Worm (Caenorhabditis elegans): ENCODE measurements around the gene gck-3.

DNA sequence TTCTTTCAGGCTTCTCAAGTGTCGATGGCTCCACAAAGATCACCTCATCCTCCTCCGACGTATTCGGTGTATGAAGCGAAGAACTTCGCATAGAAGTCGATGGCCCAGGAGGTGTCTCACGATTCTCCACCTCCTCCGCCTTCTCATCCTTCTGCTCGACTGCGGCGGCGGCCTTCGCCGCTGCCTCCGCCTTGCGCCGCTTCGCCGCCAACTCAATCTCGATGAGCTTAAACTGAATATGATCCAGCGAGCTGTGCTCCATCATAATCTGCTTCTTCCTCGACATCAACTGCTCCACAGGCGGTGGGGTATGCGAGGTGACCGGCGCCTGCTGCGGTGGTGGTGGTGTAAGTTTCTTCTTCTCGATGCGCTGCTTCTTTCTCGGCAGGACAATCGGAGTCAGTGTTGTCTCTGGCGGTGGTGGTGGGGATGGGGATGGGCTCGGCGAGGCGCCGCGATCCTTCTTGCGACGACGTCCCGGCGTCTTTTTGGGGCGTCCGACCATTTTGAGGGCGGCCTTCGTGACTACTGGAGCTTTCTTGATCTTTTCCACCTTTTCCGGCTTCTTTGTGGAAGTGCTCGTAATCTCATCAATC, 22.7 kb downstream of the gck-3 start:
- TF ChIP-seq eor-1 (tag; optimal IDR thresholded peaks at IDR 0.05), result no peak
- no peak for TF ChIP-seq nfya-1 (tag; optimal IDR thresholded peaks at IDR 0.05; ENCODE audit: insufficient read depth)
- no peak for TF ChIP-seq snpc-4 (tag; optimal IDR thresholded peaks at IDR 0.05)
- no peak for TF ChIP-seq nhr-25 (tag; optimal IDR thresholded peaks at IDR 0.05)
- TF ChIP-seq tbx-2 (tag; optimal IDR thresholded peaks at IDR 0.05), result no peak
- no peak for TF ChIP-seq pqm-1 (tag; optimal IDR thresholded peaks at IDR 0.05)
- no peak for TF ChIP-seq unc-62 (GFP tag; optimal IDR thresholded peaks at IDR 0.05)
- no peak for TF ChIP-seq fos-1 (tag; optimal IDR thresholded peaks at IDR 0.05)
- no peak for TF ChIP-seq nhr-237 (tag; optimal IDR thresholded peaks at IDR 0.05)
- no peak for TF ChIP-seq daf-12 (tag; optimal IDR thresholded peaks at IDR 0.05)
- no peak for TF ChIP-seq egl-27 (tag; optimal IDR thresholded peaks at IDR 0.05)
- TF ChIP-seq fkh-10 (GFP tag; optimal IDR thresholded peaks at IDR 0.05), result no peak
- no peak for TF ChIP-seq skn-1 (tag; optimal IDR thresholded peaks at IDR 0.05)
